Worm (Caenorhabditis elegans) whole organism, L1 larva: Measurements from ENCODE around the gene syf-2.

ENCODE experiments used
- C16A3.4 ChIP-seq: fragments of 150-350 bp; optimal IDR thresholded peaks from 2 replicates; lab custom pipeline; 2014; ENCODE audit warnings: missing biosample characterization, missing genetic modification characterization
- Y116A8C.19 ChIP-seq: sonication (generic microtip); optimal IDR thresholded peaks from 2 replicates; lab custom pipeline; 2016; ENCODE audit warnings: missing compliant biosample characterization, missing genetic modification characterization, borderline replicate concordance
- aha-1 ChIP-seq: fragments of 150-350 bp; optimal IDR thresholded peaks from 2 replicates; lab custom pipeline; 2014; ENCODE audit warnings: missing biosample characterization, missing genetic modification characterization
- alr-1 ChIP-seq: fragments of 200-800 bp; sonication (Bioruptor generic); optimal IDR thresholded peaks from 2 replicates; lab custom pipeline; 2018; ENCODE audit warnings: borderline replicate concordance, mild to moderate bottlenecking, missing genetic modification characterization, missing compliant biosample characterization
- blmp-1 ChIP-seq: fragments of 150-350 bp; optimal IDR thresholded peaks from 2 replicates; lab custom pipeline; 2014; ENCODE audit warnings: missing biosample characterization, missing genetic modification characterization
- ceh-63 ChIP-seq: fragments of 200-800 bp; sonication (Bioruptor generic); optimal IDR thresholded peaks from 2 replicates; lab custom pipeline; 2018; ENCODE audit warnings: mild to moderate bottlenecking, missing genetic modification characterization, missing compliant biosample characterization
- ceh-8 ChIP-seq: fragments of 200-800 bp; sonication (Bioruptor generic); optimal IDR thresholded peaks from 2 replicates; lab custom pipeline; 2018; ENCODE audit warnings: mild to moderate bottlenecking, missing genetic modification characterization, moderate library complexity, missing compliant biosample characterization
- ceh-82 ChIP-seq, 3 experiments: fragments of 150-350 bp in 1 of 3; sonication (generic microtip) in 2 of 3; optimal IDR thresholded peaks; 2 replicates each; lab custom pipeline; 2014 to 2017; ENCODE audit warnings: missing biosample characterization in 3 of 3, missing genetic modification characterization in 3 of 3
- ceh-88 ChIP-seq: fragments of 200-800 bp; sonication (Bioruptor generic); IDR thresholded peaks from 2 replicates; pipeline ENCODE4 v1.3.6; 2022; ENCODE audit warnings: missing genetic modification characterization, missing compliant biosample characterization
- ceh-90 ChIP-seq: sonication (generic microtip); optimal IDR thresholded peaks from 2 replicates; lab custom pipeline; 2016; ENCODE audit warnings: missing genetic modification characterization, missing compliant biosample characterization
- dpl-1 ChIP-seq, 3 experiments: fragments of 150-350 bp in 2 of 3; sonication (generic microtip) in 1 of 3; optimal IDR thresholded peaks; 2 replicates each; lab custom pipeline; 2014 to 2017; ENCODE audit warnings: missing biosample characterization in 3 of 3, missing genetic modification characterization in 3 of 3, missing genetic modification reagents in 3 of 3
- efl-1 ChIP-seq, 4 experiments: fragments of 150-350 bp; optimal IDR thresholded peaks in 3 of 4; peaks in 1 of 4; 1 replicate in 1 of 4; 2 replicates in 3 of 4; lab custom pipeline; 2014; ENCODE audit warnings: missing biosample characterization in 2 of 4, missing genetic modification characterization in 2 of 4, missing genetic modification reagents in 2 of 4
- elt-3 ChIP-seq, 6 experiments: fragments of 150-350 bp in 1 of 6; sonication (generic microtip); optimal IDR thresholded peaks; 2 replicates each; lab custom pipeline; 2017 to 2018; ENCODE audit warnings: missing biosample characterization in 6 of 6, missing genetic modification characterization in 6 of 6, inconsistent platforms in 1 of 6
- fkh-8 ChIP-seq: sonication (generic microtip); optimal IDR thresholded peaks from 2 replicates; lab custom pipeline; 2016; ENCODE audit warnings: mild to moderate bottlenecking, missing genetic modification characterization, missing compliant biosample characterization
- fos-1 ChIP-seq: fragments of 150-350 bp; optimal IDR thresholded peaks from 2 replicates; lab custom pipeline; 2014; ENCODE audit warnings: missing biosample characterization, missing genetic modification characterization
- grh-1 ChIP-seq: fragments of 200-800 bp; sonication (Bioruptor generic); IDR thresholded peaks from 2 replicates; pipeline ENCODE4 v1.3.6; 2022; ENCODE audit warnings: missing genetic modification reagents, missing genetic modification characterization, missing compliant biosample characterization
- hlh-17 ChIP-seq: fragments of 200-800 bp; sonication (Bioruptor generic); optimal IDR thresholded peaks from 2 replicates; lab custom pipeline; 2018; ENCODE audit warnings: missing genetic modification characterization, mild to moderate bottlenecking, missing compliant biosample characterization, moderate library complexity, borderline replicate concordance
- irx-1 ChIP-seq: sonication (generic microtip); optimal IDR thresholded peaks from 2 replicates; lab custom pipeline; 2016; ENCODE audit warnings: missing genetic modification characterization, missing compliant biosample characterization
- isw-1 ChIP-seq: fragments of 200-800 bp; sonication (Bioruptor generic); IDR thresholded peaks from 2 replicates; pipeline ENCODE4 v1.3.6; 2022; ENCODE audit warnings: missing genetic modification characterization, missing compliant biosample characterization
- jun-1 ChIP-seq: fragments of 150-350 bp; optimal IDR thresholded peaks from 2 replicates; lab custom pipeline; 2014; ENCODE audit warnings: missing biosample characterization, missing genetic modification reagents, missing genetic modification characterization
- lin-13 ChIP-seq: fragments of 150-350 bp; optimal IDR thresholded peaks from 2 replicates; lab custom pipeline; 2014; ENCODE audit warnings: missing biosample characterization, missing genetic modification reagents, missing genetic modification characterization
- lin-14 ChIP-seq: fragments of 200-800 bp; sonication (Bioruptor generic); optimal IDR thresholded peaks from 2 replicates; lab custom pipeline; 2018; ENCODE audit warnings: mild to moderate bottlenecking, missing genetic modification characterization, moderate library complexity, missing compliant biosample characterization
- lin-35 ChIP-seq, 2 experiments: fragments of 150-350 bp; optimal IDR thresholded peaks; 2 replicates each; lab custom pipeline; 2014; ENCODE audit warnings: missing biosample characterization in 2 of 2, missing genetic modification characterization in 2 of 2, missing genetic modification reagents in 2 of 2
- lin-39 ChIP-seq: fragments of 150-350 bp; optimal IDR thresholded peaks from 2 replicates; lab custom pipeline; 2014; ENCODE audit warnings: missing biosample characterization, missing genetic modification reagents, missing genetic modification characterization
- lsy-2 ChIP-seq, 2 experiments: fragments of 150-350 bp; optimal IDR thresholded peaks; 2 replicates each; lab custom pipeline; 2014; ENCODE audit warnings: missing biosample characterization in 2 of 2, missing genetic modification characterization in 2 of 2
- mdl-1 ChIP-seq, 2 experiments: fragments of 150-350 bp; optimal IDR thresholded peaks; 2 replicates each; lab custom pipeline; 2014 to 2017; ENCODE audit warnings: missing biosample characterization in 2 of 2, missing genetic modification characterization in 2 of 2, inconsistent platforms in 1 of 2
- mep-1 ChIP-seq: fragments of 150-350 bp; optimal IDR thresholded peaks from 2 replicates; lab custom pipeline; 2014; ENCODE audit warnings: missing biosample characterization, missing genetic modification characterization
- nhr-11 ChIP-seq: fragments of 150-350 bp; optimal IDR thresholded peaks from 2 replicates; lab custom pipeline; 2014; ENCODE audit warnings: missing biosample characterization, missing genetic modification characterization
- nhr-19 ChIP-seq: fragments of 200-800 bp; sonication (Bioruptor generic); conservative IDR thresholded peaks from 2 replicates; pipeline ENCODE4 v1.3.6; 2022; ENCODE audit warnings: missing genetic modification characterization, missing compliant biosample characterization
- nhr-20 ChIP-seq: sonication (generic microtip); optimal IDR thresholded peaks from 2 replicates; lab custom pipeline; 2016; ENCODE audit warnings: mild to moderate bottlenecking, missing genetic modification characterization, missing compliant biosample characterization
- nhr-237 ChIP-seq: fragments of 150-350 bp; optimal IDR thresholded peaks from 2 replicates; lab custom pipeline; 2014; ENCODE audit warnings: missing biosample characterization, missing genetic modification characterization
- nhr-71 ChIP-seq: sonication (generic microtip); optimal IDR thresholded peaks from 2 replicates; lab custom pipeline; 2016; ENCODE audit warnings: mild to moderate bottlenecking, missing genetic modification characterization, moderate library complexity, missing compliant biosample characterization
- nhr-77 ChIP-seq: fragments of 150-350 bp; optimal IDR thresholded peaks from 2 replicates; lab custom pipeline; 2014; ENCODE audit warnings: missing biosample characterization, missing genetic modification characterization
- nhr-85 ChIP-seq: sonication (generic microtip); peaks from one replicate; lab custom pipeline; 2016; ENCODE audit warnings: missing genetic modification characterization, inconsistent platforms, missing compliant biosample characterization
- nhr-90 ChIP-seq: sonication (generic microtip); optimal IDR thresholded peaks from 2 replicates; lab custom pipeline; 2016; ENCODE audit warnings: mild to moderate bottlenecking, missing genetic modification characterization, missing compliant biosample characterization; ENCODE audit not compliant: poor library complexity
- pqm-1 ChIP-seq: sonication (generic microtip); optimal IDR thresholded peaks from 3 replicates; lab custom pipeline; 2017; ENCODE audit warnings: missing biosample characterization, missing genetic modification characterization
- rnt-1 ChIP-seq: sonication (generic microtip); optimal IDR thresholded peaks from 2 replicates; lab custom pipeline; 2016; ENCODE audit warnings: mild to moderate bottlenecking, missing genetic modification characterization, moderate library complexity, missing compliant biosample characterization
- skn-1 ChIP-seq: fragments of 150-350 bp; optimal IDR thresholded peaks from 2 replicates; lab custom pipeline; 2014; ENCODE audit warnings: missing biosample characterization, missing genetic modification characterization
- snpc-4 ChIP-seq: fragments of 150-350 bp; optimal IDR thresholded peaks from 2 replicates; lab custom pipeline; 2014; ENCODE audit warnings: missing biosample characterization, missing genetic modification characterization
- sox-4 ChIP-seq: sonication (generic microtip); optimal IDR thresholded peaks from 2 replicates; lab custom pipeline; 2016; ENCODE audit warnings: missing genetic modification characterization, missing compliant biosample characterization
- sptf-1 ChIP-seq: fragments of 150-350 bp; optimal IDR thresholded peaks from 2 replicates; lab custom pipeline; 2014; ENCODE audit warnings: missing biosample characterization, missing genetic modification characterization
- sup-37 ChIP-seq: fragments of 200-800 bp; sonication (Bioruptor generic); optimal IDR thresholded peaks from 2 replicates; lab custom pipeline; 2018; ENCODE audit warnings: mild to moderate bottlenecking, missing genetic modification characterization, missing compliant biosample characterization
- swsn-7 ChIP-seq: sonication (generic microtip); optimal IDR thresholded peaks from 2 replicates; lab custom pipeline; 2016; ENCODE audit warnings: missing genetic modification characterization, missing compliant biosample characterization
- tbx-2 ChIP-seq: sonication (generic microtip); optimal IDR thresholded peaks from 2 replicates; lab custom pipeline; 2016; ENCODE audit warnings: missing genetic modification characterization, missing compliant biosample characterization
- tlp-1 ChIP-seq: fragments of 150-350 bp; optimal IDR thresholded peaks from 2 replicates; lab custom pipeline; 2014; ENCODE audit warnings: missing biosample characterization, missing genetic modification characterization
- unc-130 ChIP-seq: fragments of 150-350 bp; optimal IDR thresholded peaks from 2 replicates; lab custom pipeline; 2017; ENCODE audit warnings: missing biosample characterization, missing genetic modification characterization, inconsistent platforms
- unc-30 ChIP-seq: sonication (generic microtip); optimal IDR thresholded peaks from 2 replicates; lab custom pipeline; 2017; ENCODE audit warnings: missing biosample characterization, missing genetic modification characterization
- unc-62 ChIP-seq: fragments of 150-350 bp; optimal IDR thresholded peaks from 2 replicates; lab custom pipeline; 2014; ENCODE audit warnings: missing biosample characterization, missing genetic modification reagents, missing genetic modification characterization
- unc-86 ChIP-seq: sonication (generic microtip); optimal IDR thresholded peaks from 2 replicates; lab custom pipeline; 2016; ENCODE audit warnings: missing genetic modification characterization, missing compliant biosample characterization
- vab-15 ChIP-seq: sonication (generic microtip); optimal IDR thresholded peaks from 2 replicates; lab custom pipeline; 2017; ENCODE audit warnings: missing genotype, mild to moderate bottlenecking, missing genetic modification characterization, missing compliant biosample characterization
- zag-1 ChIP-seq: fragments of 150-350 bp; optimal IDR thresholded peaks from 2 replicates; lab custom pipeline; 2014; ENCODE audit warnings: missing biosample characterization, missing genetic modification characterization
- ztf-11 ChIP-seq, 2 experiments: sonication (generic microtip); optimal IDR thresholded peaks; 2 replicates each; lab custom pipeline; 2016 to 2017; ENCODE audit warnings: missing genetic modification characterization in 2 of 2, missing biosample characterization in 1 of 2, missing compliant biosample characterization in 1 of 2
- ztf-4 ChIP-seq: fragments of 150-350 bp; optimal IDR thresholded peaks from 2 replicates; lab custom pipeline; 2014; ENCODE audit warnings: missing biosample characterization, missing genetic modification characterization

The syf-2 gene

ce11 chrIII:7155631-7156030 is 6.3 kb downstream of the syf-2 start (continued):
- TF ChIP-seq unc-130 (peak; percentile 57), nhr-90 (tag; lab: Kevin White, UChicago) (peak; percentile 86), blmp-1 (tag; lab: Kevin White, UChicago) (peak; percentile 70), grh-1 (GFP tag; lab: Robert Waterston, UW) (peak; percentile 77), unc-86 (peak; percentile 97), fos-1 (tag; lab: Kevin White, UChicago) (peak; percentile 91), C16A3.4 (tag; lab: Kevin White, UChicago) (peak; percentile 87), tlp-1 (tag; lab: Kevin White, UChicago) (no peak), lin-39 (tag; lab: Kevin White, UChicago) (peak; percentile 72), ceh-90 (tag; lab: Kevin White, UChicago) (no peak), ceh-8 (GFP tag; lab: Kevin White, UChicago) (peak; percentile 82), mdl-1 (tag; optimal IDR thresholded peaks at IDR 0.05; lab: Kevin White, UChicago) (peak; percentile 91 to 99), sox-4 (tag; lab: Kevin White, UChicago) (peak; percentile 62), vab-15 (tag; lab: Kevin White, UChicago) (no peak), nhr-19 (GFP tag; lab: Robert Waterston, UW) (peak; percentile 93), nhr-11 (tag; lab: Kevin White, UChicago) (peak; percentile 92), jun-1 (tag; lab: Kevin White, UChicago) (peak; percentile 88), zag-1 (tag; lab: Kevin White, UChicago) (peak; percentile 79), sptf-1 (tag; lab: Kevin White, UChicago) (no peak), lin-13 (peak; percentile 89), lin-35 (GFP tag; optimal IDR thresholded peaks at IDR 0.05; lab: Kevin White, UChicago) (peak; percentile 78 to 83), unc-30 (tag; lab: Kevin White, UChicago) (no peak), tbx-2 (tag; lab: Kevin White, UChicago) (peak; percentile 96), alr-1 (tag; lab: Kevin White, UChicago) (no peak), mep-1 (tag; lab: Kevin White, UChicago) (peak; percentile 94), ceh-63 (GFP tag; lab: Kevin White, UChicago) (no peak), ceh-82 (tag; optimal IDR thresholded peaks at IDR 0.05; lab: Kevin White, UChicago) (peak; percentile 79 to 92 (median 89)), hlh-17 (GFP tag; lab: Kevin White, UChicago) (no peak), ztf-4 (tag; lab: Kevin White, UChicago) (peak; percentile 94), nhr-77 (tag; lab: Kevin White, UChicago) (peak; percentile 86), ceh-88 (GFP tag; lab: Robert Waterston, UW) (peak; percentile 68), lin-14 (GFP tag; lab: Kevin White, UChicago) (peak; percentile 99), nhr-85 (tag; lab: Kevin White, UChicago) (peak; percentile 97), elt-3 (tag; optimal IDR thresholded peaks at IDR 0.05; lab: Kevin White, UChicago) (peak in 3 of 6 experiments; percentile 16 to 85 (median 49)), dpl-1 (GFP tag; optimal IDR thresholded peaks at IDR 0.05; lab: Kevin White, UChicago) (peak; percentile 64 to 74 (median 72)), nhr-71 (peak; percentile 99), isw-1 (GFP tag; lab: Robert Waterston, UW) (peak; percentile 93), sup-37 (GFP tag; lab: Kevin White, UChicago) (peak; percentile 41), rnt-1 (peak; percentile 90), aha-1 (peak; percentile 34), unc-62 (GFP tag; lab: Kevin White, UChicago) (no peak), swsn-7 (tag; lab: Kevin White, UChicago) (peak; percentile 94), snpc-4 (tag; lab: Kevin White, UChicago) (peak; percentile 68), nhr-237 (tag; lab: Kevin White, UChicago) (peak; percentile 52), Y116A8C.19 (no peak), skn-1 (tag; lab: Kevin White, UChicago) (peak; percentile 70), ztf-11 (tag; optimal IDR thresholded peaks at IDR 0.05; lab: Kevin White, UChicago) (peak in 1 of 2 experiments; percentile 43), nhr-20 (tag; lab: Kevin White, UChicago) (peak; percentile 95), fkh-8 (tag; lab: Kevin White, UChicago) (peak; percentile 98), pqm-1 (tag; lab: Kevin White, UChicago) (peak; percentile 51), lsy-2 (tag; optimal IDR thresholded peaks at IDR 0.05; lab: Kevin White, UChicago) (peak; percentile 92 to 94), efl-1 (optimal IDR thresholded peaks at IDR 0.05; lab: Kevin White, UChicago) (peak; percentile 87 to 92), efl-1 (GFP tag; optimal IDR thresholded peaks at IDR 0.05 in 1 of 2; lab: Kevin White, UChicago) (peak; percentile 61 to 97), irx-1 (peak; percentile 86)
